Fruit fly (Drosophila melanogaster): Measurements from ENCODE around the gene CG13287.

Gene CG13287

dm6 chr3L:5869614-5870204, 12.4 kb upstream of the CG13287 start (continued):
- TF ChIP-seq Poxn (GFP tag; IDR thresholded peaks at IDR 0.05) (no peak), CG6175 (GFP tag; IDR thresholded peaks at IDR 0.05) (no peak), lab (GFP tag; optimal IDR thresholded peaks at IDR 0.05) (peak; percentile 72), dysf (GFP tag; IDR thresholded peaks at IDR 0.05) (peak; percentile 81), CG2202 (tag; optimal IDR thresholded peaks at IDR 0.05) (no peak), pnt (GFP tag; optimal IDR thresholded peaks at IDR 0.05) (peak; percentile 54), ci (GFP tag; IDR thresholded peaks at IDR 0.05) (peak; percentile 91), CG31388 (GFP tag; optimal IDR thresholded peaks at IDR 0.05) (peak; percentile 54), CG2120 (GFP tag; optimal IDR thresholded peaks at IDR 0.05) (no peak), Asciz (GFP tag; optimal IDR thresholded peaks at IDR 0.05) (no peak), kah (GFP tag; optimal IDR thresholded peaks at IDR 0.05) (no peak), BEAF-32 (GFP tag; optimal IDR thresholded peaks at IDR 0.05) (no peak), lbe (GFP tag; optimal IDR thresholded peaks at IDR 0.05) (no peak), Camta (GFP tag; optimal IDR thresholded peaks at IDR 0.05) (peak; percentile 79), hb (GFP tag; IDR thresholded peaks at IDR 0.05; ENCODE audit: partially characterized antibody) (no peak), CG18764 (GFP tag; optimal IDR thresholded peaks at IDR 0.05) (peak; percentile 70), tx (GFP tag; optimal IDR thresholded peaks at IDR 0.05) (peak; percentile 18), nau (GFP tag; optimal IDR thresholded peaks at IDR 0.05) (no peak), Bdp1 (GFP tag; optimal IDR thresholded peaks at IDR 0.05) (peak; percentile 95), CG4617 (GFP tag; optimal IDR thresholded peaks at IDR 0.05; ENCODE audit: borderline replicate concordance) (peak; percentile 54), CrebB (tag; optimal IDR thresholded peaks at IDR 0.05) (no peak), Lpt (GFP tag; optimal IDR thresholded peaks at IDR 0.05) (no peak), Hmr (GFP tag; optimal IDR thresholded peaks at IDR 0.05) (peak; percentile 62), CG14014 (GFP tag; IDR thresholded peaks at IDR 0.05) (peak; percentile 43; the same call in 1 of the 2 replicates), CG42726 (GFP tag; IDR thresholded peaks at IDR 0.05; ENCODE audit: partially characterized antibody) (peak; percentile 77), CG8359 (GFP tag; optimal IDR thresholded peaks at IDR 0.05; ENCODE audit: borderline replicate concordance) (no peak), Fer2 (tag; optimal IDR thresholded peaks at IDR 0.05) (peak; percentile 33), stc (GFP tag; IDR thresholded peaks at IDR 0.05) (peak; percentile 56; the same call in 1 of the 2 replicates), salm (tag; optimal IDR thresholded peaks at IDR 0.05) (no peak), CG6854 (GFP tag; optimal IDR thresholded peaks at IDR 0.05) (no peak), esg (GFP tag; conservative IDR thresholded peaks at IDR 0.05) (peak; percentile 22; the same call in 1 of the 2 replicates), Max (GFP tag; optimal IDR thresholded peaks at IDR 0.05) (peak; percentile 50), Mes4 (GFP tag; optimal IDR thresholded peaks at IDR 0.05) (peak; percentile 6), CG2116 (GFP tag; optimal IDR thresholded peaks at IDR 0.05) (peak; percentile 22), Chrac-16 (GFP tag; optimal IDR thresholded peaks at IDR 0.05) (peak; percentile 61), sug (tag; optimal IDR thresholded peaks at IDR 0.05) (no peak), gem (tag; optimal IDR thresholded peaks at IDR 0.05) (peak; percentile 60), vfl (GFP tag; optimal IDR thresholded peaks at IDR 0.05) (no peak), CG31224 (GFP tag; IDR thresholded peaks at IDR 0.05) (peak; percentile 56; the same call in 1 of the 2 replicates), Fer1 (GFP tag; optimal IDR thresholded peaks at IDR 0.05) (no peak), kni (GFP tag; optimal IDR thresholded peaks at IDR 0.05) (peak; percentile 9), Meics (GFP tag; optimal IDR thresholded peaks at IDR 0.05) (peak; percentile 74), Six4 (GFP tag; optimal IDR thresholded peaks at IDR 0.05) (peak; percentile 50), CG11504 (tag; optimal IDR thresholded peaks at IDR 0.05) (peak; percentile 87), CG10147 (GFP tag; optimal IDR thresholded peaks at IDR 0.05) (no peak), Dad (GFP tag; optimal IDR thresholded peaks at IDR 0.05) (peak; percentile 62), CG8944 (GFP tag; optimal IDR thresholded peaks at IDR 0.05) (peak; percentile 54), CG9437 (GFP tag; optimal IDR thresholded peaks at IDR 0.05) (no peak), sr (GFP tag; IDR thresholded peaks at IDR 0.05) (peak; percentile 55; the same call in 1 of the 3 replicates), CG13424 (tag; optimal IDR thresholded peaks at IDR 0.05) (peak; percentile 51)

Data from whole organism, embryonic.